Worm (Caenorhabditis elegans) whole organism, early embryonic: ENCODE results near the gene F28H7.3.

Experiments used
- B0310.2 ChIP-seq: sonication (generic microtip); optimal IDR thresholded peaks from 2 replicates; lab custom pipeline; 2016; ENCODE audit warnings: mild to moderate bottlenecking, missing genetic modification characterization, missing compliant biosample characterization
- F13C5.2 ChIP-seq: sonication (generic microtip); optimal IDR thresholded peaks from 2 replicates; lab custom pipeline; 2017; ENCODE audit warnings: mild to moderate bottlenecking, missing genetic modification characterization, inconsistent platforms, missing compliant biosample characterization
- aly-1 ChIP-seq: sonication (generic microtip); optimal IDR thresholded peaks from 2 replicates; lab custom pipeline; 2016; ENCODE audit warnings: missing genetic modification characterization, missing compliant biosample characterization
- ama-1 ChIP-seq: fragments of 150-350 bp; optimal IDR thresholded peaks from 2 replicates; lab custom pipeline; 2014
- ceh-13 ChIP-seq: fragments of 200-800 bp; sonication (Bioruptor generic); optimal IDR thresholded peaks from 2 replicates; lab custom pipeline; 2018; ENCODE audit warnings: mild to moderate bottlenecking, missing genetic modification characterization, missing compliant biosample characterization
- ceh-36 ChIP-seq: sonication (generic microtip); optimal IDR thresholded peaks from 2 replicates; lab custom pipeline; 2016; ENCODE audit warnings: missing genetic modification characterization, inconsistent platforms, missing compliant biosample characterization
- ets-7 ChIP-seq: sonication (generic microtip); optimal IDR thresholded peaks from 2 replicates; lab custom pipeline; 2016; ENCODE audit warnings: missing genotype, missing genetic modification characterization, missing compliant biosample characterization
- flt-1 ChIP-seq: fragments of 200-800 bp; sonication (Bioruptor generic); IDR thresholded peaks from 2 replicates; pipeline ENCODE4 v1.3.6; 2022; ENCODE audit warnings: missing genetic modification characterization, missing compliant biosample characterization
- hmbx-1 ChIP-seq: sonication (generic microtip); optimal IDR thresholded peaks from 2 replicates; lab custom pipeline; 2016; ENCODE audit warnings: mild to moderate bottlenecking, missing genetic modification characterization, missing compliant biosample characterization
- hmg-4 ChIP-seq: fragments of 200-800 bp; sonication (Bioruptor generic); optimal IDR thresholded peaks from 2 replicates; lab custom pipeline; 2018; ENCODE audit warnings: mild to moderate bottlenecking, missing genetic modification characterization, missing compliant biosample characterization
- hnd-1 ChIP-seq: sonication (generic microtip); optimal IDR thresholded peaks from 2 replicates; lab custom pipeline; 2016; ENCODE audit warnings: missing genetic modification characterization, missing compliant biosample characterization
- pes-1 ChIP-seq: fragments of 200-800 bp; sonication (Bioruptor generic); IDR thresholded peaks from 2 replicates; pipeline ENCODE4 v1.3.6; 2022; ENCODE audit warnings: missing genetic modification reagents, missing genetic modification characterization, missing compliant biosample characterization
- scrt-1 ChIP-seq: fragments of 200-800 bp; sonication (Bioruptor generic); IDR thresholded peaks from 2 replicates; pipeline ENCODE4 v1.3.6; 2022; ENCODE audit warnings: missing genetic modification characterization, missing compliant biosample characterization
- sea-1 ChIP-seq: fragments of 200-800 bp; sonication (Bioruptor generic); conservative IDR thresholded peaks from 2 replicates; pipeline ENCODE4 v1.3.6; 2022; ENCODE audit warnings: missing genetic modification characterization, missing compliant biosample characterization
- tbx-11 ChIP-seq: fragments of 200-800 bp; sonication (Bioruptor generic); IDR thresholded peaks from 2 replicates; pipeline ENCODE4 v1.3.6; 2022; ENCODE audit warnings: missing genetic modification characterization, missing compliant biosample characterization
- tbx-37 ChIP-seq: fragments of 200-800 bp; sonication (Bioruptor generic); conservative IDR thresholded peaks from 2 replicates; pipeline ENCODE4 v1.3.6; 2022; ENCODE audit warnings: missing genetic modification reagents, missing genetic modification characterization, missing compliant biosample characterization
- tra-4 ChIP-seq: sonication (generic microtip); optimal IDR thresholded peaks from 2 replicates; lab custom pipeline; 2017; ENCODE audit warnings: missing genetic modification characterization, missing compliant biosample characterization

The F28H7.3 gene

DNA sequence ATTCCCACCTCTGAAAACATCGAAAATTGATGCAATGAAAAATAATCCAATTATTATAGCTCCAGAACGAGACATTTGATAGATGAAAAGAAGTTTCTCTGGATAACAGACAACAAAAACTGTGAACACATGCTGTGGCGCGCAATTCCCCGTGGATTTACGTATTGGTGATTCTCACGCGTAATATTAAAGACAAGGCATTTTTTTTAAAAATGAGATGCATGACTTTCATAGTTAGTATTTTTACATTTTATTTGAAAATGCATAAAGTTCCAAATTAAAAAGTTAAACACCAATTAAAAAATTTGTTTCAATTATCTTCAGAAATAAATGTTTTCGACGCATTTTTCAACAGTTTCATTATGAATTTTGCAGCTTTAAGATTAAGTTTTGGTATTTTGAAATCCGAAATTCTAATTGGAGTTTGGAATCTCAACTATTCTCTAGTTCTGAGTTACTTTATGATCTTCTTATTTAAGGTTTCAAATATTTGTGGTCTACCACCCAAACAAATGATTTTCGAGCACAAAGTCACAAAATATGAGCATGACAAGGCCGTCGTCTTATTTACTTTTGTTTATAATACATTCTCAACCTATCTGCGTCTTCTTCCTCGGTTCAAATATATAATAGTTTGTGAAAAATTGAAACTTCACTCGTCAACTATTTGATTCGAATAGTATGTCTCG, 3.2 kb downstream of the F28H7.3 start, which contains the start of the genes selt-1.2 and F28H7.2:
TSS of gene selt-1.2 (minus strand) at position 101 of the 689 bp plus-strand sequence.
TSS of gene F28H7.2 (plus strand) at position 639 of the 689 bp plus-strand sequence.
- TF ChIP-seq tbx-37: no peak
- TF ChIP-seq F13C5.2 (tag; lab: Kevin White, UChicago): no peak

ce11 chrV:10745034-10745433, 5.6 kb downstream of the F28H7.3 start, which contains the start of gene srj-21:
srj-21 (plus strand) TSS chrV:10745334.
- TF ChIP-seq hmg-4 (no peak), tra-4 (no peak), sea-1 (GFP tag; lab: Robert Waterston, UW) (no peak), F13C5.2 (tag; lab: Kevin White, UChicago) (no peak), tbx-11 (GFP tag; lab: Robert Waterston, UW) (no peak), tbx-37 (no peak), hmbx-1 (tag; lab: Kevin White, UChicago) (no peak)

- TF ChIP-seq ama-1 (lab: Kevin White, UChicago): no peak
- no peak for TF ChIP-seq tbx-11 (GFP tag; lab: Robert Waterston, UW)
Observed at ce11 chrV:10743649-10744048, 6.9 kb downstream of the F28H7.3 start, which contains the start of gene srj-22. srj-22 (minus strand) TSS chrV:10743749.

DNA sequence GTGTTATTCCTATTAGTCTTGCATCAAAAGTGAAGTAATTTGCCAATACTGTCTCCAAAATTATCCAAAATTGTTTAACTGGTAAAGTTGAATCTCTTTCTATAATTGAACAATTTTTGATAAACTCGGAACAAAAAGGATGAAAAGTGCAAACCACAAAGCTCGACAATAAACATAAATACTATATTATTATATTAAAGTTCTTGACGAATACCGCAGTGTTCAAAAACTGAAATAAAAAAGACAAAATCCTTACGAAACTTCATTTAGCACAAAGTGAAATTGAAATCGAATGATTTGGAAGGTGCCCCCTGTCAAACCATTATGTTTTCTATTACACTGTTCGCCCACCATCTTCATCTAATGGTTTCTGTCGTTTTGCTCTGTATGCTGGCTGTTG, 9.2 kb downstream of the F28H7.3 start, which contains the start of gene ZC302.3:
TSS of gene ZC302.3 (minus strand) at position 101 of the 400 bp plus-strand sequence.
- TF ChIP-seq pes-1 (GFP tag; lab: Robert Waterston, UW) (no peak), tbx-11 (GFP tag; lab: Robert Waterston, UW) (no peak), F13C5.2 (tag; lab: Kevin White, UChicago) (no peak), tra-4 (no peak), sea-1 (GFP tag; lab: Robert Waterston, UW) (no peak), scrt-1 (GFP tag; lab: Robert Waterston, UW) (no peak), aly-1 (tag; lab: Kevin White, UChicago) (no peak), hnd-1 (tag; lab: Kevin White, UChicago) (no peak), hmbx-1 (tag; lab: Kevin White, UChicago) (no peak), ets-7 (tag; lab: Kevin White, UChicago) (no peak), ceh-13 (GFP tag; lab: Kevin White, UChicago) (no peak)

ce11 chrV:10736756-10737155, 13.8 kb downstream of the F28H7.3 start, which contains the start of the genes mre-11 and wdr-5.3:
mre-11 (minus strand) TSS chrV:10736868.
wdr-5.3 (plus strand) TSS chrV:10737116.
- no peak for TF ChIP-seq tra-4
- peak; percentile 27; the same call in 1 of the 2 replicates for TF ChIP-seq tbx-37
- no peak for TF ChIP-seq flt-1 (GFP tag; lab: Robert Waterston, UW)
- TF ChIP-seq ceh-13 (GFP tag; lab: Kevin White, UChicago): no peak

DNA sequence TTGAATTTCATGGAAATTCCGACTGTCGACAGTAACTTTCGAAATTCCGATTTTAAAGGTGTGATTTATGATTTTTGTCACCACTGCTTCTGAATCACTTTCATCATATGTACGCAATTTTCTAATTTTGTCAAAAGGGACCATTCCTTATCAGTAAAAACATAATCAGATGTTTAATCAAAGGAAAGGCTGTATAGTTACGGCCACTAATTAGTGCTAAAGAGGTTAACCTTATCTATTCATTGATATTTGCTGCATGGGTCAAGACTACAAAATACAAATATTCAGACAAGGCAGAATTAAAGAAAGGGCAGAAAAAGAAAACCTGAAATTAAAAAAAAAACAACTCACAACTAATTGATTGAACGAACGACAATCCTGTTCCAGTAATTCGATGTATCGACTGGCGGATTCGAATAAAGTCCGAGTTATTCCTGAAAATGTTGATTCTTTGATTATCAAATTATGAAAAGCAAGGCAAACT, 18.6 kb downstream of the F28H7.3 start, which contains the start of gene T28B11.1:
TSS of gene T28B11.1 (minus strand) at position 434 of the 484 bp plus-strand sequence.
- TF ChIP-seq aly-1 (tag; lab: Kevin White, UChicago) (no peak), tra-4 (no peak), ets-7 (tag; lab: Kevin White, UChicago) (no peak), F13C5.2 (tag; lab: Kevin White, UChicago) (no peak), sea-1 (GFP tag; lab: Robert Waterston, UW) (no peak), flt-1 (GFP tag; lab: Robert Waterston, UW) (no peak)

- TF ChIP-seq hnd-1 (tag; lab: Kevin White, UChicago) (no peak), ceh-36 (tag; lab: Kevin White, UChicago) (no peak), sea-1 (GFP tag; lab: Robert Waterston, UW) (no peak), pes-1 (GFP tag; lab: Robert Waterston, UW) (no peak), flt-1 (GFP tag; lab: Robert Waterston, UW) (no peak), scrt-1 (GFP tag; lab: Robert Waterston, UW) (no peak), tbx-11 (GFP tag; lab: Robert Waterston, UW) (no peak), F13C5.2 (tag; lab: Kevin White, UChicago) (no peak), ets-7 (tag; lab: Kevin White, UChicago) (no peak), tbx-37 (no peak), hmbx-1 (tag; lab: Kevin White, UChicago) (no peak), ceh-13 (GFP tag; lab: Kevin White, UChicago) (no peak), B0310.2 (tag; lab: Kevin White, UChicago) (no peak), hmg-4 (no peak), ama-1 (lab: Kevin White, UChicago) (no peak), aly-1 (tag; lab: Kevin White, UChicago) (no peak), tra-4 (no peak)
Observed at ce11 chrV:10730824-10731416, 19.7 kb downstream of the F28H7.3 start.

DNA sequence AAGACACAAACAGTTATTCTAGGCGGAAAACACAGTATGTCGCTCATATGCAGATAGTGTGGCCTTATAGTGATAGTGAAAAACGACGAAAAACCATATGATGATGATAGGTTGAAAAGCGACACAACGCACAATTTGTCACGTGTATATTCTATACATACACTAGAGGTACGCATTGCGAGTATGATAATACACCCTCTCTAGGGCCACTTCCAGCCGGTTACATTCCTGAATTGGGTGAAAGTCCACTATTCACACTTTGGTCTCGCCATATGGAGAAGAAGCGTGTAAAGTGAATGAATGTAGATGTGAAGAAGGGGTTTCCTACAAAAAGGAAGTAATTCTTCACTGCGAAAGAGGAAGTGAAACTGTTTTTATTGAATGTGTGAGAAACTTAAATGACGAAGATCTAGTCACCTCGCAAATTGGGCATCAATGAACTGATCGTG, 21.1 kb downstream of the F28H7.3 start:
- TF ChIP-seq B0310.2 (tag; lab: Kevin White, UChicago) (no peak), aly-1 (tag; lab: Kevin White, UChicago) (no peak), hnd-1 (tag; lab: Kevin White, UChicago) (no peak)
